Worm (Caenorhabditis elegans): ENCODE results near the gene clec-80.

- TF ChIP-seq T22C8.4 (GFP tag; IDR thresholded peaks at IDR 0.05) (no peak), ztf-29 (GFP tag; IDR thresholded peaks at IDR 0.05) (no peak), tab-1 (GFP tag; IDR thresholded peaks at IDR 0.05) (no peak), cog-1 (tag; optimal IDR thresholded peaks at IDR 0.05) (no peak), ztf-23 (GFP tag; IDR thresholded peaks at IDR 0.05) (no peak)
Observed at ce11 chrIV:2864743-2865142, 41.2 kb downstream of the clec-80 start, which contains the start of gene Y54G2A.16.
